Worm (Caenorhabditis elegans) whole organism, mixed stage, embryonic: ENCODE measurements around the gene eps-8.

Experiments
- M03D4.4 ChIP-seq: sonication (generic microtip); optimal IDR thresholded peaks from 2 replicates; lab custom pipeline; 2017; ENCODE audit warnings: mild to moderate bottlenecking, missing genetic modification characterization, missing compliant biosample characterization
- blmp-1 ChIP-seq: fragments of 150-350 bp; optimal IDR thresholded peaks from 2 replicates; lab custom pipeline; 2014; ENCODE audit warnings: missing biosample characterization, missing genetic modification characterization
- cnd-1 ChIP-seq: fragments of 200-800 bp; sonication (Bioruptor generic); optimal IDR thresholded peaks from 2 replicates; lab custom pipeline; 2018; ENCODE audit warnings: mild to moderate bottlenecking, missing genetic modification characterization, missing compliant biosample characterization
- hlh-1 ChIP-seq: fragments of 150-350 bp; optimal IDR thresholded peaks from 2 replicates; lab custom pipeline; 2014; ENCODE audit warnings: missing biosample characterization, missing genetic modification reagents, missing genetic modification characterization
- lin-13 ChIP-seq: fragments of 150-350 bp; optimal IDR thresholded peaks from 2 replicates; lab custom pipeline; 2014; ENCODE audit warnings: missing biosample characterization, missing genetic modification characterization
- lsy-2 ChIP-seq: fragments of 150-350 bp; optimal IDR thresholded peaks from 2 replicates; lab custom pipeline; 2014; ENCODE audit warnings: missing biosample characterization, missing genetic modification characterization
- mls-2 ChIP-seq: sonication (generic microtip); optimal IDR thresholded peaks from 2 replicates; lab custom pipeline; 2016; ENCODE audit warnings: mild to moderate bottlenecking, missing genetic modification characterization, moderate library complexity, missing compliant biosample characterization
- nhr-12 ChIP-seq: fragments of 150-350 bp; optimal IDR thresholded peaks from 2 replicates; lab custom pipeline; 2014; ENCODE audit warnings: missing biosample characterization, missing genetic modification characterization
- nhr-76 ChIP-seq: sonication (generic microtip); optimal IDR thresholded peaks from 2 replicates; lab custom pipeline; 2017; ENCODE audit warnings: missing biosample characterization, missing genetic modification characterization
- pha-4 ChIP-seq: fragments of 150-350 bp; optimal IDR thresholded peaks from 2 replicates; lab custom pipeline; 2018; ENCODE audit warnings: missing biosample characterization, missing genetic modification reagents, missing genetic modification characterization
- sptf-1 ChIP-seq: sonication (generic microtip); optimal IDR thresholded peaks from 2 replicates; lab custom pipeline; 2017; ENCODE audit warnings: mild to moderate bottlenecking, missing genetic modification characterization, moderate library complexity, missing compliant biosample characterization
- unc-39 ChIP-seq: fragments of 150-350 bp; optimal IDR thresholded peaks from 2 replicates; lab custom pipeline; 2014; ENCODE audit warnings: missing biosample characterization, missing genetic modification characterization
- ztf-11 ChIP-seq: fragments of 150-350 bp; optimal IDR thresholded peaks from 2 replicates; lab custom pipeline; 2014; ENCODE audit warnings: missing biosample characterization, missing genetic modification characterization

DNA sequence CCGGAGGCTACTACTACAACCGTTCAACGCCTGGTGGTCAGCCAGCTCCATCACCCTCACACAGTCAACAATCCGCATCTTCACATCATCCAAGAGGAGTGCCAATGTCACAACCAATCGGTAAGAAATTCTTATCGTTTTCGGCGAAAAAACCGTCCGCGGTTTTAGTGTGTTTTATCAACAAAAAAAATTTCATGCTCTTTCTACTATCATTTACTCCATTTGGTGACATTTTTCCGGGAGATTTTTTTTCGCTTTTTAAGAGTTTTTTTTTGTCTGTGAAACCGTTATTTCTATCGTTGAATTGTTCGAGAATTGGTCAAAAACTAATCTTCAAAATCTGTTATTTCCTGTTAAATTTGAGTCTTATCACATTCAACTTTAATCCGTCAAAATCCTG lies 6.3 kb downstream of the eps-8 start:
- no peak for TF ChIP-seq blmp-1 (tag; lab: Kevin White, UChicago)
- no peak for TF ChIP-seq unc-39
- no peak for TF ChIP-seq hlh-1
- TF ChIP-seq pha-4 (tag; lab: Kevin White, UChicago), result no peak
- no peak for TF ChIP-seq nhr-12 (tag; lab: Kevin White, UChicago)
- no peak for TF ChIP-seq cnd-1
- no peak for TF ChIP-seq lsy-2 (tag; lab: Kevin White, UChicago)
- no peak for TF ChIP-seq ztf-11
- TF ChIP-seq sptf-1 (tag; lab: Kevin White, UChicago), result no peak
- TF ChIP-seq lin-13 (tag; lab: Kevin White, UChicago), result no peak
- TF ChIP-seq nhr-76, result no peak
- no peak for TF ChIP-seq mls-2
- no peak for TF ChIP-seq M03D4.4 (tag; lab: Kevin White, UChicago)
